Worm (Caenorhabditis elegans): Measurements from ENCODE around the gene sdz-12.

sdz-12 gene

ce11 chrII:3711047-3711446 is 20.6 kb downstream of the sdz-12 start, which contains the start of gene fbxc-53:
fbxc-53 (plus strand) TSS chrII:3711291.
- TF ChIP-seq lsy-2 (tag; optimal IDR thresholded peaks at IDR 0.05) (no peak), nhr-12 (tag; optimal IDR thresholded peaks at IDR 0.05) (no peak), lin-13 (tag; optimal IDR thresholded peaks at IDR 0.05) (no peak), zip-8 (tag; optimal IDR thresholded peaks at IDR 0.05) (no peak), drap-1 (GFP tag; optimal IDR thresholded peaks at IDR 0.05) (no peak), ces-1 (GFP tag; optimal IDR thresholded peaks at IDR 0.05) (no peak), mep-1 (tag; optimal IDR thresholded peaks at IDR 0.05) (no peak), ceh-83 (GFP tag; optimal IDR thresholded peaks at IDR 0.05) (no peak), mab-5 (tag; optimal IDR thresholded peaks at IDR 0.05) (no peak)

- TF ChIP-seq sem-2 (GFP tag; optimal IDR thresholded peaks at IDR 0.05) (no peak), elt-3 (tag; optimal IDR thresholded peaks at IDR 0.05) (no peak), unc-120 (tag; optimal IDR thresholded peaks at IDR 0.05; ENCODE audit: poor library complexity, severe bottlenecking) (no peak), tbx-8 (GFP tag; optimal IDR thresholded peaks at IDR 0.05) (no peak), ceh-83 (GFP tag; optimal IDR thresholded peaks at IDR 0.05) (no peak), mls-2 (tag; optimal IDR thresholded peaks at IDR 0.05) (no peak), nhr-237 (tag; optimal IDR thresholded peaks at IDR 0.05) (no peak), mab-5 (tag; optimal IDR thresholded peaks at IDR 0.05) (no peak), snpc-4 (tag; optimal IDR thresholded peaks at IDR 0.05) (no peak), ces-1 (GFP tag; optimal IDR thresholded peaks at IDR 0.05) (no peak), bed-3 (GFP tag; optimal IDR thresholded peaks at IDR 0.05) (no peak), nhr-12 (tag; optimal IDR thresholded peaks at IDR 0.05) (no peak), ceh-39 (tag; optimal IDR thresholded peaks at IDR 0.05) (no peak), lin-13 (tag; optimal IDR thresholded peaks at IDR 0.05) (no peak), blmp-1 (tag; optimal IDR thresholded peaks at IDR 0.05) (no peak), elt-1 (tag; optimal IDR thresholded peaks at IDR 0.05; ENCODE audit: borderline replicate concordance, insufficient read depth) (no peak)
These were observed 22.4 kb downstream of the sdz-12 start, which contains the start of gene srx-110 for ce11 chrII:3709255-3709654. srx-110 (plus strand) TSS chrII:3709555.

- TF ChIP-seq tbx-8 (GFP tag; optimal IDR thresholded peaks at IDR 0.05) (no peak), lsy-2 (tag; optimal IDR thresholded peaks at IDR 0.05) (no peak)
These were observed 26.3 kb downstream of the sdz-12 start, which contains the start of gene srx-108 for ce11 chrII:3705320-3705719. srx-108 (plus strand) TSS chrII:3705620.

- TF ChIP-seq unc-39 (tag; optimal IDR thresholded peaks at IDR 0.05) (no peak), pha-4 (tag; optimal IDR thresholded peaks at IDR 0.05) (no peak), ham-2 (GFP tag; optimal IDR thresholded peaks at IDR 0.05) (no peak), nhr-28 (tag; optimal IDR thresholded peaks at IDR 0.05) (no peak), elt-3 (tag; optimal IDR thresholded peaks at IDR 0.05) (no peak), sptf-1 (tag; optimal IDR thresholded peaks at IDR 0.05) (no peak), nhr-237 (tag; optimal IDR thresholded peaks at IDR 0.05) (no peak), unc-120 (tag; optimal IDR thresholded peaks at IDR 0.05; ENCODE audit: poor library complexity, severe bottlenecking) (no peak), ces-1 (GFP tag; optimal IDR thresholded peaks at IDR 0.05) (no peak), sem-2 (GFP tag; optimal IDR thresholded peaks at IDR 0.05) (no peak), M03D4.4 (tag; optimal IDR thresholded peaks at IDR 0.05) (no peak), blmp-1 (tag; optimal IDR thresholded peaks at IDR 0.05) (no peak), nhr-2 (tag; optimal IDR thresholded peaks at IDR 0.05) (no peak)
These were observed 30.3 kb downstream of the sdz-12 start, which contains the start of gene srx-105 for ce11 chrII:3701305-3701704. srx-105 (minus strand) TSS chrII:3701405.

- TF ChIP-seq hlh-1 (tag; optimal IDR thresholded peaks at IDR 0.05) (no peak), M03D4.4 (tag; optimal IDR thresholded peaks at IDR 0.05) (no peak), pha-4 (tag; optimal IDR thresholded peaks at IDR 0.05) (no peak), nhr-28 (tag; optimal IDR thresholded peaks at IDR 0.05) (no peak), sem-2 (GFP tag; optimal IDR thresholded peaks at IDR 0.05) (no peak), lsy-2 (tag; optimal IDR thresholded peaks at IDR 0.05) (no peak), mls-2 (tag; optimal IDR thresholded peaks at IDR 0.05) (no peak), tbx-8 (GFP tag; optimal IDR thresholded peaks at IDR 0.05) (no peak), ces-1 (GFP tag; optimal IDR thresholded peaks at IDR 0.05) (no peak), nhr-12 (tag; optimal IDR thresholded peaks at IDR 0.05) (no peak), drap-1 (GFP tag; optimal IDR thresholded peaks at IDR 0.05) (no peak), unc-39 (tag; optimal IDR thresholded peaks at IDR 0.05) (no peak), nhr-76 (tag; optimal IDR thresholded peaks at IDR 0.05) (no peak), mep-1 (tag; optimal IDR thresholded peaks at IDR 0.05) (no peak), unc-120 (tag; optimal IDR thresholded peaks at IDR 0.05; ENCODE audit: poor library complexity, severe bottlenecking) (no peak), blmp-1 (tag; optimal IDR thresholded peaks at IDR 0.05) (no peak), elt-3 (tag; optimal IDR thresholded peaks at IDR 0.05) (no peak)
These were observed 32.0 kb downstream of the sdz-12 start, which contains the start of gene srx-104 for ce11 chrII:3699591-3699990. srx-104 (minus strand) TSS chrII:3699691.
